Worm (Caenorhabditis elegans) whole organism, L4 larva: ENCODE measurements around the gene F28H6.8.

Source experiments
- D1046.2 ChIP-seq: fragments of 200-800 bp; sonication (Bioruptor generic); IDR thresholded peaks from 2 replicates; pipeline ENCODE4 v1.3.6; 2022; ENCODE audit warnings: missing genetic modification characterization, missing compliant biosample characterization
- F26F4.8 ChIP-seq: fragments of 200-800 bp; sonication (Bioruptor generic); conservative IDR thresholded peaks from 2 replicates; pipeline ENCODE4 v1.3.6; 2022; ENCODE audit warnings: missing genetic modification characterization, missing compliant biosample characterization
- F44E2.7 ChIP-seq: fragments of 200-800 bp; sonication (Bioruptor generic); IDR thresholded peaks from 2 replicates; pipeline ENCODE4 v2.1.2; 2022; ENCODE audit warnings: missing genetic modification characterization, missing compliant biosample characterization
- T20F7.1 ChIP-seq: fragments of 200-800 bp; sonication (Bioruptor generic); optimal IDR thresholded peaks from 2 replicates; lab custom pipeline; 2018; ENCODE audit warnings: mild to moderate bottlenecking, missing genetic modification characterization, missing compliant biosample characterization
- T26A8.4 ChIP-seq: fragments of 200-800 bp; sonication (Bioruptor generic); IDR thresholded peaks from 2 replicates; pipeline ENCODE4 v1.3.6; 2022; ENCODE audit warnings: missing genetic modification characterization, missing compliant biosample characterization
- Y105C5A.15 ChIP-seq: fragments of 200-800 bp; sonication (Bioruptor generic); IDR thresholded peaks from 2 replicates; pipeline ENCODE4 v1.3.6; 2022; ENCODE audit warnings: missing genetic modification characterization, missing compliant biosample characterization
- aly-2 ChIP-seq: sonication (generic microtip); optimal IDR thresholded peaks from 2 replicates; lab custom pipeline; 2018; ENCODE audit warnings: missing biosample characterization, missing genetic modification characterization
- arid-1 ChIP-seq: fragments of 200-800 bp; sonication (Bioruptor generic); conservative IDR thresholded peaks from 2 replicates; pipeline ENCODE4 v1.3.6; 2022; ENCODE audit warnings: missing genetic modification reagents, missing genetic modification characterization, missing compliant biosample characterization
- ceh-32 ChIP-seq: sonication (generic microtip); optimal IDR thresholded peaks from 2 replicates; lab custom pipeline; 2016; ENCODE audit warnings: mild to moderate bottlenecking, missing genetic modification characterization, missing compliant biosample characterization; ENCODE audit not compliant: poor library complexity
- ceh-44 ChIP-seq: fragments of 200-800 bp; sonication (Bioruptor generic); IDR thresholded peaks from 2 replicates; pipeline ENCODE4 v1.3.6; 2022; ENCODE audit warnings: missing genetic modification reagents, missing genetic modification characterization, missing compliant biosample characterization
- daf-16 ChIP-seq, 3 experiments: sonication (generic microtip); optimal IDR thresholded peaks; 2 replicates each; lab custom pipeline; 2016 to 2017; ENCODE audit warnings: missing genetic modification characterization in 3 of 3, missing genetic modification reagents in 3 of 3, mild to moderate bottlenecking in 2 of 3, missing compliant biosample characterization in 2 of 3, missing biosample characterization in 1 of 3, moderate library complexity in 1 of 3
- dmd-8 ChIP-seq: fragments of 200-800 bp; sonication (Bioruptor generic); IDR thresholded peaks from 2 replicates; pipeline ENCODE4 v1.3.6; 2022; ENCODE audit warnings: missing genetic modification characterization, missing compliant biosample characterization
- dmd-9 ChIP-seq: fragments of 200-800 bp; sonication (Bioruptor generic); IDR thresholded peaks from 2 replicates; pipeline ENCODE4 v1.3.6; 2022; ENCODE audit warnings: missing genetic modification reagents, missing genetic modification characterization, missing compliant biosample characterization
- dpl-1 ChIP-seq: fragments of 150-350 bp; optimal IDR thresholded peaks from 2 replicates; lab custom pipeline; 2014; ENCODE audit warnings: missing biosample characterization, missing genetic modification reagents, missing genetic modification characterization
- duxl-1 ChIP-seq: sonication (generic microtip); optimal IDR thresholded peaks from 2 replicates; lab custom pipeline; 2016; ENCODE audit warnings: mild to moderate bottlenecking, missing genetic modification characterization, moderate library complexity, missing compliant biosample characterization; ENCODE audit not compliant: poor library complexity
- egl-27 ChIP-seq: sonication (generic microtip); optimal IDR thresholded peaks from 3 replicates; lab custom pipeline; 2017; ENCODE audit warnings: missing biosample characterization, missing genetic modification reagents, missing genetic modification characterization
- egl-43 ChIP-seq: fragments of 200-800 bp; sonication (Bioruptor generic); IDR thresholded peaks from 2 replicates; pipeline ENCODE4 v1.3.6; 2022; ENCODE audit warnings: missing genetic modification reagents, missing genetic modification characterization, missing compliant biosample characterization
- fos-1 ChIP-seq: fragments of 150-350 bp; optimal IDR thresholded peaks from 2 replicates; lab custom pipeline; 2014; ENCODE audit warnings: missing biosample characterization, missing genetic modification characterization
- hmg-1.1 ChIP-seq: fragments of 200-800 bp; sonication (Bioruptor generic); IDR thresholded peaks from 2 replicates; pipeline ENCODE4 v1.3.6; 2022; ENCODE audit warnings: missing genetic modification reagents, missing genetic modification characterization, missing compliant biosample characterization
- lim-7 ChIP-seq: fragments of 200-800 bp; sonication (Bioruptor generic); IDR thresholded peaks from 2 replicates; pipeline ENCODE4 v1.3.6; 2022; ENCODE audit warnings: missing genetic modification characterization, missing compliant biosample characterization
- lin-13 ChIP-seq: fragments of 150-350 bp; optimal IDR thresholded peaks from 2 replicates; lab custom pipeline; 2014; ENCODE audit warnings: missing biosample characterization, missing genetic modification reagents, missing genetic modification characterization
- lin-29 ChIP-seq: fragments of 200-800 bp; sonication (Bioruptor generic); IDR thresholded peaks from 2 replicates; pipeline ENCODE4 v1.3.6; 2022; ENCODE audit warnings: missing genetic modification reagents, missing genetic modification characterization, missing compliant biosample characterization
- lin-38 ChIP-seq: fragments of 200-800 bp; sonication (Bioruptor generic); IDR thresholded peaks from 2 replicates; pipeline ENCODE4 v1.3.6; 2022; ENCODE audit warnings: missing genetic modification reagents, missing genetic modification characterization, missing compliant biosample characterization
- madf-5 ChIP-seq, 2 experiments: fragments of 200-800 bp; sonication (Bioruptor generic); IDR thresholded peaks; 2 replicates each; pipeline ENCODE4 v1.3.6; 2022; ENCODE audit warnings: missing compliant biosample characterization in 2 of 2, missing genetic modification characterization in 2 of 2
- madf-9 ChIP-seq: fragments of 200-800 bp; sonication (Bioruptor generic); conservative IDR thresholded peaks from 2 replicates; pipeline ENCODE4 v1.3.6; 2022; ENCODE audit warnings: missing genetic modification reagents, missing genetic modification characterization, missing compliant biosample characterization
- mdl-1 ChIP-seq, 2 experiments: fragments of 150-350 bp in 1 of 2; sonication (generic microtip) in 1 of 2; optimal IDR thresholded peaks; 2 replicates each; lab custom pipeline; 2014 to 2017; ENCODE audit warnings: missing biosample characterization in 2 of 2, missing genetic modification characterization in 2 of 2
- nhr-102 ChIP-seq: sonication (generic microtip); optimal IDR thresholded peaks from 2 replicates; lab custom pipeline; 2016; ENCODE audit warnings: mild to moderate bottlenecking, missing genetic modification characterization, moderate library complexity, missing compliant biosample characterization
- nhr-111 ChIP-seq: fragments of 200-800 bp; sonication (Bioruptor generic); optimal IDR thresholded peaks from 2 replicates; lab custom pipeline; 2018; ENCODE audit warnings: mild to moderate bottlenecking, missing genetic modification characterization, missing compliant biosample characterization
- nhr-237 ChIP-seq: sonication (generic microtip); optimal IDR thresholded peaks from 2 replicates; lab custom pipeline; 2017; ENCODE audit warnings: missing biosample characterization, missing genetic modification characterization
- nhr-28 ChIP-seq: fragments of 150-350 bp; optimal IDR thresholded peaks from 2 replicates; lab custom pipeline; 2014; ENCODE audit warnings: missing biosample characterization, missing genetic modification characterization
- nhr-48 ChIP-seq: sonication (generic microtip); optimal IDR thresholded peaks from 2 replicates; lab custom pipeline; 2016; ENCODE audit warnings: mild to moderate bottlenecking, missing genetic modification characterization, missing compliant biosample characterization
- pha-4 ChIP-seq, 2 experiments: fragments of 150-350 bp in 1 of 2; fragments of 200-800 bp in 1 of 2; sonication (Bioruptor generic) in 1 of 2; IDR thresholded peaks in 1 of 2; optimal IDR thresholded peaks in 1 of 2; 2 replicates each; pipeline versions ENCODE4 v1.3.6 to Lab custom; 2014 to 2022; ENCODE audit warnings: missing genetic modification characterization in 2 of 2, missing genetic modification reagents in 2 of 2, missing biosample characterization in 1 of 2, missing compliant biosample characterization in 1 of 2
- php-3 ChIP-seq: fragments of 200-800 bp; sonication (Bioruptor generic); IDR thresholded peaks from 2 replicates; pipeline ENCODE4 v1.3.6; 2022; ENCODE audit warnings: missing genetic modification reagents, missing genetic modification characterization, missing compliant biosample characterization
- rbr-2 ChIP-seq: sonication (generic microtip); optimal IDR thresholded peaks from 2 replicates; lab custom pipeline; 2016; ENCODE audit warnings: missing genotype, missing genetic modification characterization, missing compliant biosample characterization
- saeg-2 ChIP-seq: fragments of 200-800 bp; sonication (Bioruptor generic); IDR thresholded peaks from 2 replicates; pipeline ENCODE4 v1.3.6; 2022; ENCODE audit warnings: missing genetic modification reagents, missing genetic modification characterization, missing compliant biosample characterization
- sdz-12 ChIP-seq: fragments of 200-800 bp; sonication (Bioruptor generic); optimal IDR thresholded peaks from 2 replicates; lab custom pipeline; 2018; ENCODE audit warnings: mild to moderate bottlenecking, missing genetic modification characterization, missing compliant biosample characterization
- set-16 ChIP-seq: fragments of 200-800 bp; sonication (Bioruptor generic); IDR thresholded peaks from 2 replicates; pipeline ENCODE4 v1.3.6; 2022; ENCODE audit warnings: missing genetic modification reagents, missing genetic modification characterization, missing compliant biosample characterization
- snpc-1.2 ChIP-seq: fragments of 200-800 bp; sonication (Bioruptor generic); IDR thresholded peaks from 2 replicates; pipeline ENCODE4 v1.3.6; 2022; ENCODE audit warnings: missing genetic modification reagents, missing genetic modification characterization, missing compliant biosample characterization
- spr-3 ChIP-seq: fragments of 200-800 bp; sonication (Bioruptor generic); optimal IDR thresholded peaks from 2 replicates; lab custom pipeline; 2018; ENCODE audit warnings: mild to moderate bottlenecking, missing genetic modification characterization, missing compliant biosample characterization
- tag-97 ChIP-seq: fragments of 200-800 bp; sonication (Bioruptor generic); IDR thresholded peaks from 2 replicates; pipeline ENCODE4 v1.3.6; 2022; ENCODE audit warnings: missing genetic modification characterization, missing compliant biosample characterization
- tra-1 ChIP-seq: fragments of 200-800 bp; sonication (Bioruptor generic); IDR thresholded peaks from 2 replicates; pipeline ENCODE4 v1.3.6; 2022; ENCODE audit warnings: missing genetic modification reagents, missing genetic modification characterization, missing compliant biosample characterization
- vab-7 ChIP-seq: fragments of 200-800 bp; sonication (Bioruptor generic); IDR thresholded peaks from 2 replicates; pipeline ENCODE4 v1.3.6; 2022; ENCODE audit warnings: missing genetic modification reagents, missing genetic modification characterization, missing compliant biosample characterization
- zag-1 ChIP-seq: fragments of 150-350 bp; optimal IDR thresholded peaks from 2 replicates; lab custom pipeline; 2014; ENCODE audit warnings: missing biosample characterization, missing genetic modification characterization
- zfp-2 ChIP-seq: sonication (generic microtip); optimal IDR thresholded peaks from 2 replicates; lab custom pipeline; 2016; ENCODE audit warnings: mild to moderate bottlenecking, missing genetic modification characterization, missing compliant biosample characterization
- zfp-3 ChIP-seq: fragments of 200-800 bp; sonication (Bioruptor generic); conservative IDR thresholded peaks from 2 replicates; pipeline ENCODE4 v1.3.6; 2022; ENCODE audit warnings: missing genetic modification reagents, missing genetic modification characterization, missing compliant biosample characterization
- ztf-7 ChIP-seq: fragments of 150-350 bp; optimal IDR thresholded peaks from 2 replicates; lab custom pipeline; 2014; ENCODE audit warnings: missing biosample characterization, missing genetic modification characterization

F28H6.8 gene

DNA sequence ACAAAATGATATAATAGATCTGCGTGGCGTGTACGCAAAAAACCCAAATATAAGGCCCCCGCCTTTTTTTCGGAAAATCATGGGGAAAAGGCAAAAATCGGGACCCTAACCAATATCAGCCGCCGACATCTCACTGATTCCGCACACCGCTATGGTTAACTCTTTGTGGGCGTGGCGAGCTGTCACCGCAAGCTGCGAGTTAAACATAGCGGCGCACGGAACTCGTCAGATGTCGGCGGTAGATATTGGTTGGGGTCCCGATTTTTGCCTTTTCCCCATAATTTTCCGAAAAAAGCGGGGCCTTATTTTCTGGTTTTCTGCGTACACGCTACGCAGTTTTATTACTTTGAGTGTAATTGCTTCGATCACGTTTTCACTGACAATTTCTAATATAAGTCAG is 15.4 kb downstream of the F28H6.8 start:
- TF ChIP-seq spr-3: no peak
- no peak for TF ChIP-seq zag-1 (tag; lab: Kevin White, UChicago)
- TF ChIP-seq egl-27 (tag; lab: Kevin White, UChicago): no peak
- 0 out of 2 replicates have a peak, but pooled peaks have one; percentile 10 for TF ChIP-seq set-16
- no peak for TF ChIP-seq lin-38

DNA sequence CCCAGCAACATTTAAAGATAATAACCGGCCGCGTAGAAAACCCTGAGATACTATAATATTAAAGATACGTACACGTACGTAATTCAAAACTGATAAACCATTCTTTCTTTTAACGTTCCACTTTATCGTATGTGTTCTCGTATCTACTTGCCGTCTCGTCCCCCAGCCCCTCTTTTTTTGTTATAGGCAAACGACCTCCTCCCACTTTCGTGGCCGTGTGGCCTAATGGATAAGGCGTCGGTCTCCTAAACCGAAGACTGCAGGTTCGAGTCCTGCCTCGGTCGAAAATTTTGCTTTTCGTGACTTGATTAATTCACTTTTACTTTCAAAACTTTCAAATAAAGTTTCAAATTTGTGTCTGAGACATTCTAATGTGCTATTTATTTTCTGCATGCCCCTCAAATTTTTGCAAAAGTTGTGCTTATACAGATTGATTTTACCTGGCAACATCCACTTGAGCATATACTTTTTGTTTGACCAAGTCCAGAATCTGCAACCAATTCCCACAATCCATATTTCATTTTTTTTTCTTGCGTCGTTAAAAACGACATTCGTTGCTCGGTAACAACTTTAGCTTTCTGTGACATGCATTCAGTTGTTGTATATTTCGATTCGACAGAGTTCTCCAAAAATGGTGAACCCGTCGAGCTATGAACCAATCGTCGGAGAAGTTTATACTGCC is 18.5 kb downstream of the F28H6.8 start, which contains the start of gene F28H6.7:
F28H6.7 (plus strand) TSS at position 632 of the 682 bp plus-strand sequence.
- peak; percentile 59; the same call in 1 of the 2 replicates for TF ChIP-seq tra-1 (GFP tag; lab: Robert Waterston, UW)
- no peak for TF ChIP-seq ceh-32 (tag; lab: Kevin White, UChicago)
- TF ChIP-seq duxl-1 (tag; lab: Kevin White, UChicago): peak; percentile 27
- TF ChIP-seq Y105C5A.15 (GFP tag; lab: Robert Waterston, UW): peak; percentile 70; the same call in 1 of the 2 replicates
- TF ChIP-seq lim-7 (GFP tag; lab: Robert Waterston, UW): peak; percentile 84
- TF ChIP-seq egl-43 (GFP tag; lab: Robert Waterston, UW): peak; percentile 92
- no peak for TF ChIP-seq tag-97 (GFP tag; lab: Robert Waterston, UW)
- TF ChIP-seq madf-9: 0 out of 2 replicates have a peak, but pooled peaks have one; percentile 22
- no peak for TF ChIP-seq nhr-48 (tag; lab: Kevin White, UChicago)
- TF ChIP-seq lin-13 (GFP tag; lab: Kevin White, UChicago): peak; percentile 26
- TF ChIP-seq daf-16 (GFP tag; optimal IDR thresholded peaks at IDR 0.05; lab: Kevin White, UChicago): peak; percentile 10 to 58
- peak; percentile 42 for TF ChIP-seq daf-16 (tag; optimal IDR thresholded peaks at IDR 0.05; lab: Kevin White, UChicago)
- no peak for TF ChIP-seq ceh-44
- no peak for TF ChIP-seq T26A8.4 (GFP tag; lab: Robert Waterston, UW)
- TF ChIP-seq dpl-1 (GFP tag; lab: Kevin White, UChicago): peak; percentile 32
- peak; percentile 68 for TF ChIP-seq arid-1
- peak; percentile 18 for TF ChIP-seq T20F7.1 (GFP tag; lab: Kevin White, UChicago)
- TF ChIP-seq nhr-28 (tag; lab: Kevin White, UChicago): peak; percentile 17
- peak; percentile 75; the same call in 1 of the 2 replicates for TF ChIP-seq D1046.2 (GFP tag; lab: Robert Waterston, UW)
- 0 out of 2 replicates have a peak, but pooled peaks have one; percentile 25 for TF ChIP-seq zfp-3
- TF ChIP-seq F44E2.7 (GFP tag; lab: Robert Waterston, UW): 0 out of 2 replicates have a peak, but pooled peaks have one; percentile 47
- peak; percentile 17 for TF ChIP-seq ztf-7 (tag; lab: Kevin White, UChicago)
- no peak for TF ChIP-seq fos-1 (tag; lab: Kevin White, UChicago)
- TF ChIP-seq rbr-2 (tag; lab: Kevin White, UChicago): peak; percentile 61
- peak; percentile 9 for TF ChIP-seq zfp-2 (tag; lab: Kevin White, UChicago)
- TF ChIP-seq lin-29 (GFP tag; lab: Robert Waterston, UW): no peak
- TF ChIP-seq mdl-1 (tag; optimal IDR thresholded peaks at IDR 0.05; lab: Kevin White, UChicago): no peak
- TF ChIP-seq madf-5 (GFP tag; IDR thresholded peaks at IDR 0.05; lab: Robert Waterston, UW): peak in 1 of 2 experiments; percentile 30; a peak in 1 of 4 replicates
- no peak; the same call in 1 of the 2 replicates for TF ChIP-seq pha-4 (GFP tag; IDR thresholded peaks at IDR 0.05; lab: Robert Waterston, UW)
- TF ChIP-seq pha-4 (tag; optimal IDR thresholded peaks at IDR 0.05; lab: Kevin White, UChicago): no peak
- 0 out of 2 replicates have a peak, but pooled peaks have one; percentile 55 for TF ChIP-seq F26F4.8 (GFP tag; lab: Robert Waterston, UW)
- TF ChIP-seq vab-7 (GFP tag; lab: Robert Waterston, UW): peak; percentile 81
- TF ChIP-seq hmg-1.1 (GFP tag; lab: Robert Waterston, UW): peak; percentile 82
- TF ChIP-seq saeg-2: 0 out of 2 replicates have a peak, but pooled peaks have one; percentile 16
- TF ChIP-seq snpc-1.2 (GFP tag; lab: Robert Waterston, UW): peak; percentile 76
- TF ChIP-seq spr-3: peak; percentile 66
- TF ChIP-seq set-16: no peak; the same call in 1 of the 2 replicates
- TF ChIP-seq sdz-12 (GFP tag; lab: Kevin White, UChicago): peak; percentile 43
- TF ChIP-seq nhr-111 (GFP tag; lab: Kevin White, UChicago): peak; percentile 8
- peak; percentile 82 for TF ChIP-seq dmd-9
- TF ChIP-seq nhr-237 (tag; lab: Kevin White, UChicago): no peak
- no peak for TF ChIP-seq aly-2 (tag; lab: Kevin White, UChicago)
- TF ChIP-seq nhr-102 (tag; lab: Kevin White, UChicago): peak; percentile 43
- peak; percentile 58; the same call in 1 of the 2 replicates for TF ChIP-seq php-3 (GFP tag; lab: Robert Waterston, UW)
- peak; percentile 79 for TF ChIP-seq dmd-8
